Fruit fly (Drosophila melanogaster): ENCODE data around the gene Mrgn1.

- TF ChIP-seq Clk (GFP tag; optimal IDR thresholded peaks at IDR 0.05) = no peak
- TF ChIP-seq CG7101 (tag; optimal IDR thresholded peaks at IDR 0.05) = no peak
- TF ChIP-seq pad (GFP tag; optimal IDR thresholded peaks at IDR 0.05) = no peak
- no peak for TF ChIP-seq CG33017 (tag; optimal IDR thresholded peaks at IDR 0.05)
- no peak for TF ChIP-seq CG5204 (GFP tag; optimal IDR thresholded peaks at IDR 0.05)
- no peak for TF ChIP-seq toe (GFP tag; optimal IDR thresholded peaks at IDR 0.05)
- no peak for TF ChIP-seq CG14711 (tag; optimal IDR thresholded peaks at IDR 0.05)
- no peak for TF ChIP-seq cic (GFP tag; optimal IDR thresholded peaks at IDR 0.05)
- TF ChIP-seq CG1620 (GFP tag; optimal IDR thresholded peaks at IDR 0.05) = no peak
Observed at dm6 chrX:13699666-13700065, 22.1 kb downstream of the Mrgn1 start.

All from whole organism, adult.